Worm (Caenorhabditis elegans) whole organism, L4 larva: ENCODE measurements around the gene C34D10.5.

Experiments used
- T20F7.1 ChIP-seq: fragments of 200-800 bp; sonication (Bioruptor generic); optimal IDR thresholded peaks from 2 replicates; lab custom pipeline; 2018; ENCODE audit warnings: mild to moderate bottlenecking, missing genetic modification characterization, missing compliant biosample characterization
- aha-1 ChIP-seq: fragments of 150-350 bp; peaks from one replicate; lab custom pipeline; 2014; ENCODE audit warnings: missing biosample characterization, missing genetic modification characterization
- egl-43 ChIP-seq: fragments of 200-800 bp; sonication (Bioruptor generic); IDR thresholded peaks from 2 replicates; pipeline ENCODE4 v1.3.6; 2022; ENCODE audit warnings: missing genetic modification reagents, missing genetic modification characterization, missing compliant biosample characterization
- fos-1 ChIP-seq: fragments of 150-350 bp; optimal IDR thresholded peaks from 2 replicates; lab custom pipeline; 2014; ENCODE audit warnings: missing biosample characterization, missing genetic modification characterization
- spr-1 ChIP-seq: sonication (generic microtip); optimal IDR thresholded peaks from 2 replicates; lab custom pipeline; 2016; ENCODE audit warnings: mild to moderate bottlenecking, missing genetic modification characterization, missing compliant biosample characterization

DNA sequence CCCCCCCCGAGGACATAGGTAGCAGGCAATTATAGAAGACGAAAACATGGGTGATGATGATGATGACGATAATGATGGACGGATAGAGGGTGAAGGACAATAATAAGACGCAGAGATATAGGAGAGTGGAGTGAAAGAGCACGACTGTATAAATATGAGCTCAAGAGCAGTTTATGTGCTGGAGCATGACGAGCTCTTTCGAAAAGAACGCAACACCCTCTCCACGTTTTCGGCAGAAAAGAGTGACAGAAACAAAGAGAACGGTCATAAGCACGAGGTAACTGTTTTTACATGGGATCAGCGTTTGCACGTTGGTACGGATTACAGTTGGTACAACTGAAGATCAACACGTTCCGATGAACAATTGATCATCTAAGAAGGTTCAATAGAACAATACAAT is 18.9 kb upstream of the C34D10.5 start:
- TF ChIP-seq fos-1 (tag; lab: Kevin White, UChicago): no peak
- TF ChIP-seq spr-1 (tag; lab: Kevin White, UChicago): no peak
- no peak for TF ChIP-seq aha-1 (tag; lab: Kevin White, UChicago)
- no peak for TF ChIP-seq egl-43 (GFP tag; lab: Robert Waterston, UW)
- TF ChIP-seq T20F7.1 (GFP tag; lab: Kevin White, UChicago): no peak
